Worm (Caenorhabditis elegans) whole organism, young adult: ENCODE measurements around the gene Y37A1A.2.
A peak's percentile ranks its signal among the peaks of the same experiment; 100 is the strongest.

ENCODE experiments used
- B0035.1 ChIP-seq: sonication (generic microtip); optimal IDR thresholded peaks from 2 replicates; lab custom pipeline; 2016; ENCODE audit warnings: missing genetic modification characterization, mild to moderate bottlenecking, missing compliant biosample characterization, missing genotype, missing genetic modification reagents
- D2030.7 ChIP-seq: fragments of 200-800 bp; sonication (Bioruptor generic); IDR thresholded peaks from 2 replicates; pipeline ENCODE4 v1.3.6; 2022; ENCODE audit warnings: missing genetic modification reagents, missing genetic modification characterization, missing compliant biosample characterization
- F22D6.2 ChIP-seq: sonication (generic microtip); optimal IDR thresholded peaks from 2 replicates; lab custom pipeline; 2016; ENCODE audit warnings: mild to moderate bottlenecking, missing genetic modification characterization, missing compliant biosample characterization
- F23B12.7 ChIP-seq: sonication (generic microtip); optimal IDR thresholded peaks from 2 replicates; lab custom pipeline; 2017; ENCODE audit warnings: missing genetic modification characterization, mild to moderate bottlenecking, missing compliant biosample characterization, antibody characterized with exemption, moderate library complexity; ENCODE audit not compliant: insufficient read depth
- F33H1.4 ChIP-seq: fragments of 200-800 bp; sonication (Bioruptor generic); IDR thresholded peaks from 2 replicates; pipeline ENCODE4 v1.3.6; 2022; ENCODE audit warnings: missing genetic modification reagents, missing genetic modification characterization, missing compliant biosample characterization
- F37B4.10 ChIP-seq: fragments of 200-800 bp; sonication (Bioruptor generic); IDR thresholded peaks from 2 replicates; pipeline ENCODE4 v1.3.6; 2022; ENCODE audit warnings: missing genetic modification characterization, missing compliant biosample characterization
- Y67H2A.10 ChIP-seq: fragments of 200-800 bp; sonication (Bioruptor generic); conservative IDR thresholded peaks from 2 replicates; pipeline ENCODE4 v1.3.6; 2022; ENCODE audit warnings: missing genetic modification reagents, missing genetic modification characterization, missing compliant biosample characterization
- ama-1 ChIP-seq, 3 experiments: fragments of 150-350 bp in 1 of 3; sonication (generic microtip) in 2 of 3; optimal IDR thresholded peaks; 2 replicates each; lab custom pipeline; 2014 to 2018; ENCODE audit warnings: missing biosample characterization in 2 of 3, missing genetic modification characterization in 2 of 3, missing genetic modification reagents in 2 of 3
- aptf-2 ChIP-seq: fragments of 200-800 bp; sonication (Bioruptor generic); conservative IDR thresholded peaks from 2 replicates; pipeline ENCODE4 v1.3.6; 2022; ENCODE audit warnings: missing genetic modification reagents, missing genetic modification characterization, missing compliant biosample characterization
- attf-6 ChIP-seq: fragments of 200-800 bp; sonication (Bioruptor generic); IDR thresholded peaks from 2 replicates; pipeline ENCODE4 v1.3.6; 2022; ENCODE audit warnings: missing genetic modification reagents, missing genetic modification characterization, missing compliant biosample characterization
- bed-1 ChIP-seq: fragments of 200-800 bp; sonication (Bioruptor generic); IDR thresholded peaks from 2 replicates; pipeline ENCODE4 v1.3.6; 2022; ENCODE audit warnings: missing genetic modification reagents, missing genetic modification characterization, missing compliant biosample characterization
- ceh-27 ChIP-seq: fragments of 200-800 bp; sonication (Bioruptor generic); optimal IDR thresholded peaks from 2 replicates; lab custom pipeline; 2018; ENCODE audit warnings: mild to moderate bottlenecking, missing genetic modification characterization, moderate library complexity, missing compliant biosample characterization
- ceh-58 ChIP-seq: fragments of 200-800 bp; sonication (Bioruptor generic); IDR thresholded peaks from 2 replicates; pipeline ENCODE4 v1.3.6; 2022; ENCODE audit warnings: missing genetic modification characterization, missing compliant biosample characterization
- ceh-79 ChIP-seq: sonication (generic microtip); optimal IDR thresholded peaks from 2 replicates; lab custom pipeline; 2017; ENCODE audit warnings: mild to moderate bottlenecking, missing genetic modification characterization, missing compliant biosample characterization
- ceh-91 ChIP-seq: fragments of 200-800 bp; sonication (Bioruptor generic); IDR thresholded peaks from 2 replicates; pipeline ENCODE4 v1.3.6; 2022; ENCODE audit warnings: missing genetic modification reagents, missing genetic modification characterization, missing compliant biosample characterization
- die-1 ChIP-seq: sonication (generic microtip); optimal IDR thresholded peaks from 2 replicates; lab custom pipeline; 2016; ENCODE audit warnings: missing genotype, mild to moderate bottlenecking, missing genetic modification characterization, missing compliant biosample characterization
- dpl-1 ChIP-seq: fragments of 150-350 bp; optimal IDR thresholded peaks from 2 replicates; lab custom pipeline; 2014; ENCODE audit warnings: missing biosample characterization, missing genetic modification reagents, missing genetic modification characterization
- egl-18 ChIP-seq: fragments of 200-800 bp; sonication (Bioruptor generic); IDR thresholded peaks from 2 replicates; pipeline ENCODE4 v1.3.6; 2022; ENCODE audit warnings: missing genetic modification reagents, missing genetic modification characterization, missing compliant biosample characterization
- hmg-20 ChIP-seq: fragments of 200-800 bp; sonication (Bioruptor generic); IDR thresholded peaks from 2 replicates; pipeline ENCODE4 v1.3.6; 2022; ENCODE audit warnings: missing genetic modification reagents, missing genetic modification characterization, missing compliant biosample characterization
- hsf-1 ChIP-seq: fragments of 200-800 bp; sonication (Bioruptor generic); IDR thresholded peaks from 2 replicates; pipeline ENCODE4 v1.3.6; 2022; ENCODE audit warnings: missing genetic modification reagents, missing genetic modification characterization, missing compliant biosample characterization
- lag-1 ChIP-seq: fragments of 200-800 bp; sonication (Bioruptor generic); IDR thresholded peaks from 2 replicates; pipeline ENCODE4 v1.3.6; 2022; ENCODE audit warnings: missing genetic modification reagents, missing genetic modification characterization, missing compliant biosample characterization
- let-607 ChIP-seq, 2 experiments: fragments of 200-800 bp in 1 of 2; sonication (Bioruptor generic) in 1 of 2; sonication (generic microtip) in 1 of 2; optimal IDR thresholded peaks; 2 replicates each; lab custom pipeline; 2016 to 2018; ENCODE audit warnings: mild to moderate bottlenecking in 2 of 2, missing compliant biosample characterization in 2 of 2, missing genetic modification characterization in 2 of 2, moderate library complexity in 2 of 2, missing genotype in 1 of 2
- lsl-1 ChIP-seq: fragments of 200-800 bp; sonication (Bioruptor generic); optimal IDR thresholded peaks from 2 replicates; lab custom pipeline; 2018; ENCODE audit warnings: mild to moderate bottlenecking, missing genetic modification characterization, moderate library complexity, missing compliant biosample characterization
- madf-10 ChIP-seq: sonication (generic microtip); optimal IDR thresholded peaks from 2 replicates; lab custom pipeline; 2016; ENCODE audit warnings: mild to moderate bottlenecking, missing genetic modification characterization, missing compliant biosample characterization
- madf-8 ChIP-seq: fragments of 200-800 bp; sonication (Bioruptor generic); conservative IDR thresholded peaks from 2 replicates; pipeline ENCODE4 v1.3.6; 2022; ENCODE audit warnings: missing genetic modification reagents, missing genetic modification characterization, missing compliant biosample characterization
- mcd-1 ChIP-seq: fragments of 200-800 bp; sonication (Bioruptor generic); IDR thresholded peaks from 2 replicates; pipeline ENCODE4 v1.3.6; 2022; ENCODE audit warnings: missing genetic modification reagents, missing genetic modification characterization, missing compliant biosample characterization
- mxl-1 ChIP-seq: sonication (generic microtip); optimal IDR thresholded peaks from 2 replicates; lab custom pipeline; 2016; ENCODE audit warnings: missing genetic modification characterization, missing compliant biosample characterization
- nfya-2 ChIP-seq: fragments of 200-800 bp; sonication (Bioruptor generic); IDR thresholded peaks from 2 replicates; pipeline ENCODE4 v1.3.6; 2022; ENCODE audit warnings: missing genetic modification reagents, missing genetic modification characterization, missing compliant biosample characterization
- nhr-120 ChIP-seq: fragments of 200-800 bp; sonication (Bioruptor generic); IDR thresholded peaks from 2 replicates; pipeline ENCODE4 v1.3.6; 2022; ENCODE audit warnings: missing genetic modification characterization, missing compliant biosample characterization
- nhr-179 ChIP-seq: sonication (generic microtip); optimal IDR thresholded peaks from 2 replicates; lab custom pipeline; 2016; ENCODE audit warnings: mild to moderate bottlenecking, missing genetic modification characterization, missing compliant biosample characterization
- nhr-90 ChIP-seq: sonication (generic microtip); optimal IDR thresholded peaks from 2 replicates; lab custom pipeline; 2016; ENCODE audit warnings: missing genotype, mild to moderate bottlenecking, missing genetic modification characterization, missing compliant biosample characterization
- rec-8 ChIP-seq, 2 experiments: sonication (generic microtip); optimal IDR thresholded peaks; 2 replicates each; lab custom pipeline; 2016; ENCODE audit warnings: mild to moderate bottlenecking in 2 of 2, missing genetic modification characterization in 2 of 2, missing genetic modification reagents in 2 of 2, missing genotype in 2 of 2, missing biosample characterization in 1 of 2, missing compliant biosample characterization in 1 of 2, moderate library complexity in 1 of 2
- sptf-2 ChIP-seq: fragments of 200-800 bp; sonication (Bioruptor generic); optimal IDR thresholded peaks from 2 replicates; lab custom pipeline; 2018; ENCODE audit warnings: mild to moderate bottlenecking, missing genetic modification characterization, missing compliant biosample characterization
- unc-130 ChIP-seq: sonication (generic microtip); optimal IDR thresholded peaks from 2 replicates; lab custom pipeline; 2016; ENCODE audit warnings: missing genetic modification reagents, missing genetic modification characterization, missing compliant biosample characterization
- unc-62 ChIP-seq: fragments of 150-350 bp; optimal IDR thresholded peaks from 2 replicates; lab custom pipeline; 2014; ENCODE audit warnings: missing biosample characterization, missing genetic modification reagents, missing genetic modification characterization
- xnd-1 ChIP-seq: sonication (generic microtip); optimal IDR thresholded peaks from 2 replicates; lab custom pipeline; 2016; ENCODE audit warnings: missing genotype, missing genetic modification reagents, missing genetic modification characterization, missing compliant biosample characterization
- zim-3 ChIP-seq: sonication (generic microtip); optimal IDR thresholded peaks from 2 replicates; lab custom pipeline; 2017; ENCODE audit warnings: mild to moderate bottlenecking, missing genetic modification characterization, moderate library complexity, missing compliant biosample characterization
- ztf-6 ChIP-seq: fragments of 200-800 bp; sonication (Bioruptor generic); IDR thresholded peaks from 2 replicates; pipeline ENCODE4 v1.3.6; 2022; ENCODE audit warnings: missing genetic modification reagents, missing genetic modification characterization, missing compliant biosample characterization

The Y37A1A.2 gene

ce11 chrIV:13940847-13941246 lies 28.0 kb upstream of the Y37A1A.2 start:
- no peak for TF ChIP-seq B0035.1
- no peak for TF ChIP-seq F22D6.2 (tag; lab: Kevin White, UChicago)
- no peak for TF ChIP-seq attf-6
- no peak for TF ChIP-seq F23B12.7 (tag; lab: Kevin White, UChicago)
- no peak for TF ChIP-seq madf-10 (tag; lab: Kevin White, UChicago)
- no peak for TF ChIP-seq mcd-1 (GFP tag; lab: Robert Waterston, UW)
- no peak for TF ChIP-seq lag-1 (GFP tag; lab: Robert Waterston, UW)
- no peak for TF ChIP-seq ceh-58 (GFP tag; lab: Robert Waterston, UW)
- no peak for TF ChIP-seq ceh-79 (tag; lab: Kevin White, UChicago)
- no peak for TF ChIP-seq ama-1 (optimal IDR thresholded peaks at IDR 0.05; lab: Kevin White, UChicago)
- no peak for TF ChIP-seq ama-1 (GFP tag; optimal IDR thresholded peaks at IDR 0.05; lab: Kevin White, UChicago)
- no peak for TF ChIP-seq mxl-1 (tag; lab: Kevin White, UChicago)
- TF ChIP-seq die-1 (tag; lab: Kevin White, UChicago): no peak
- TF ChIP-seq ceh-27: no peak
- TF ChIP-seq dpl-1 (GFP tag; lab: Kevin White, UChicago): no peak
- no peak for TF ChIP-seq unc-62 (GFP tag; lab: Kevin White, UChicago)
- TF ChIP-seq D2030.7: no peak

- TF ChIP-seq zim-3 (tag; lab: Kevin White, UChicago) (no peak), ztf-6 (GFP tag; lab: Robert Waterston, UW) (no peak), nfya-2 (no peak), sptf-2 (GFP tag; lab: Kevin White, UChicago) (no peak), attf-6 (no peak), lsl-1 (GFP tag; lab: Kevin White, UChicago) (no peak), let-607 (tag; optimal IDR thresholded peaks at IDR 0.05; lab: Kevin White, UChicago) (no peak), nhr-179 (no peak), rec-8 (tag; optimal IDR thresholded peaks at IDR 0.05; lab: Kevin White, UChicago) (no peak), aptf-2 (GFP tag; lab: Robert Waterston, UW) (no peak), ceh-91 (GFP tag; lab: Robert Waterston, UW) (no peak), dpl-1 (GFP tag; lab: Kevin White, UChicago) (no peak), xnd-1 (no peak), nhr-90 (tag; lab: Kevin White, UChicago) (no peak), unc-130 (GFP tag; lab: Kevin White, UChicago) (no peak)
Observed at ce11 chrIV:13934086-13934485, 21.3 kb upstream of the Y37A1A.2 start, which contains the start of gene Y37A1A.4. Y37A1A.4 (plus strand) TSS chrIV:13934386.

ce11 chrIV:13929558-13929957 lies 16.7 kb upstream of the Y37A1A.2 start:
- TF ChIP-seq hsf-1: peak; percentile 90
- TF ChIP-seq, all 124 proteins: peak for 1; not testable (repeated sequence) for 123

- no peak for TF ChIP-seq Y67H2A.10 (GFP tag; lab: Robert Waterston, UW)
- 0 out of 2 replicates have a peak, but pooled peaks have one; percentile 36 for TF ChIP-seq attf-6
Observed at ce11 chrIV:13927641-13928040, 14.8 kb upstream of the Y37A1A.2 start.

ce11 chrIV:13922289-13922688 lies 9.5 kb upstream of the Y37A1A.2 start:
- TF ChIP-seq hmg-20: peak; percentile 64
- TF ChIP-seq nfya-2: peak; percentile 92; the same call in 1 of the 2 replicates
- TF ChIP-seq madf-8 (GFP tag; lab: Robert Waterston, UW): peak; percentile 27; the same call in 1 of the 2 replicates
- TF ChIP-seq aptf-2 (GFP tag; lab: Robert Waterston, UW): peak; percentile 69
- peak; percentile 94; the same call in 1 of the 2 replicates for TF ChIP-seq F37B4.10 (GFP tag; lab: Robert Waterston, UW)
- peak; percentile 76 for TF ChIP-seq F33H1.4 (GFP tag; lab: Robert Waterston, UW)
- peak; percentile 91; the same call in 1 of the 2 replicates for TF ChIP-seq nhr-120 (GFP tag; lab: Robert Waterston, UW)
- TF ChIP-seq bed-1: peak; percentile 95
- peak; percentile 78 for TF ChIP-seq ztf-6 (GFP tag; lab: Robert Waterston, UW)
- TF ChIP-seq egl-18: 0 out of 2 replicates have a peak, but pooled peaks have one; percentile 66
- 0 out of 2 replicates have a peak, but pooled peaks have one; percentile 80 for TF ChIP-seq lag-1 (GFP tag; lab: Robert Waterston, UW)
- peak; percentile 86 for TF ChIP-seq attf-6
- TF ChIP-seq Y67H2A.10 (GFP tag; lab: Robert Waterston, UW): 0 out of 2 replicates have a peak, but pooled peaks have one; percentile 45
- TF ChIP-seq, all 124 proteins: peak for 13; not testable (repeated sequence) for 111
